Fruit fly (Drosophila melanogaster) whole organism, wandering third instar larva: Measurements from ENCODE around the gene CG2701.

ENCODE experiments used
- HLH106 ChIP-seq: fragments of 200-800 bp; optimal IDR thresholded peaks from 3 replicates; lab custom pipeline; 2019; ENCODE audit warnings: missing biosample characterization, mild to moderate bottlenecking, missing genetic modification characterization, moderate library complexity
- brk ChIP-seq: fragments of 200-800 bp; sonication (Bioruptor generic); optimal IDR thresholded peaks from 2 replicates; lab custom pipeline; 2016; ENCODE audit warnings: missing biosample characterization, mild to moderate bottlenecking, missing genetic modification characterization
- usp ChIP-seq: fragments of >200 bp; optimal IDR thresholded peaks from 2 replicates; lab custom pipeline; 2017; ENCODE audit warnings: missing biosample characterization, missing genetic modification characterization

- no peak for TF ChIP-seq usp (GFP tag; lab: Kevin White, UChicago)
- TF ChIP-seq brk (GFP tag; lab: Kevin White, UChicago), result no peak
- TF ChIP-seq HLH106, result no peak
Measured at dm6 chrX:2708156-2708734, 11.9 kb downstream of the CG2701 start, which contains the start of gene CG2681.
